Fruit fly (Drosophila melanogaster) Kc167 (cell line): Measurements from ENCODE around the gene Galphaf.

Experiments used
- Myc ChIP-seq: fragments of >200 bp; optimal IDR thresholded peaks from 2 replicates; lab custom pipeline; 2017; ENCODE audit warnings: missing external identifiers
- Sin3A ChIP-seq: fragments of >200 bp; optimal IDR thresholded peaks from 2 replicates; lab custom pipeline; 2018; ENCODE audit warnings: missing external identifiers
- h ChIP-seq: fragments of >200 bp; optimal IDR thresholded peaks from 3 replicates; lab custom pipeline; 2018; ENCODE audit warnings: missing external identifiers
- insv ChIP-seq: fragments of >200 bp; optimal IDR thresholded peaks from 3 replicates; lab custom pipeline; 2018; ENCODE audit warnings: missing external identifiers
- psq ChIP-seq: fragments of >200 bp; optimal IDR thresholded peaks from 2 replicates; lab custom pipeline; 2017; ENCODE audit warnings: missing external identifiers
- ttk ChIP-seq: sonication (Bioruptor generic); optimal IDR thresholded peaks from 2 replicates; lab custom pipeline; 2017; ENCODE audit warnings: missing external identifiers

Galphaf gene

DNA sequence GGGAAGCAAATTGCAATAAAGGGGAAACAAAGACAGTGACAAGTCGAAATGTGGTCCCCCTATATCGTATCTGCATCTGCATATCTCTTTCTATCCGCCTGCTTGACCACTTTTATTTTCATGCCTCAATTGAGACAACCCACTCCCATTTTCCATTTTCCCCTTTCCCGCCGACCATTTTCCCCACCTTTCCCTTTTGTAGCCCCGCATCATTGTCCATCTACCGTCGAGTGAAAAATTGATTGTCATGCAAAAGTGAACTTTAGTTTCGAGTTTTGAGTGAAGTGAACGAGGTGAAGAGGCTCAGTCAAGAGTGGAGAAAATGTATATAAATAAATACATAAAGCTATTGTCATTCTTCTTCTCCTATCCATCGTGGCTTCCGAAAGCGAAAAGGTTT is 36.5 kb upstream of the Galphaf start:
- TF ChIP-seq h (lab: Kevin White, UChicago) = no peak
- no peak for TF ChIP-seq insv
- TF ChIP-seq Sin3A = no peak
- no peak for TF ChIP-seq ttk (lab: Kevin White, UChicago)
- no peak for TF ChIP-seq Myc (lab: Kevin White, UChicago)
- TF ChIP-seq psq (lab: Kevin White, UChicago) = no peak

DNA sequence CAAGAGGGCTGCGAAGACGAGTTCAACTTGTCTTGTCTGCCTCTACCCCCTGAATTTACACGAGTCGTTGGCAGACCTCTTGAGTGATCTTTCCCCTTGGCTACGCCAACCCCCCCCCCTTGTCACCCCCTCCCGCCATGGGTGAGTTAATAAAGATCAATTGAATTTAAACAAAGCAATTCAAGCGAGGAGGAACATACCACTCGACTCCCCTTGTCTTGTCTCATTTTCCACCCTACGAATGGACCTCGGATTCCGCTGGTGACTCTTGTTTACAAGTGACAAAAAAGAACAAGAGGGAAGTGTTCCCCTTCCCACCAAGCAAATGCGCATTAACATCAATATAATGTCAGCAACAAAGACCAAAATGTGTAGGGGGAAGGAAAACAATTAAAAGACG is 35.1 kb upstream of the Galphaf start:
- no peak for TF ChIP-seq Sin3A
- no peak for TF ChIP-seq ttk (lab: Kevin White, UChicago)

DNA sequence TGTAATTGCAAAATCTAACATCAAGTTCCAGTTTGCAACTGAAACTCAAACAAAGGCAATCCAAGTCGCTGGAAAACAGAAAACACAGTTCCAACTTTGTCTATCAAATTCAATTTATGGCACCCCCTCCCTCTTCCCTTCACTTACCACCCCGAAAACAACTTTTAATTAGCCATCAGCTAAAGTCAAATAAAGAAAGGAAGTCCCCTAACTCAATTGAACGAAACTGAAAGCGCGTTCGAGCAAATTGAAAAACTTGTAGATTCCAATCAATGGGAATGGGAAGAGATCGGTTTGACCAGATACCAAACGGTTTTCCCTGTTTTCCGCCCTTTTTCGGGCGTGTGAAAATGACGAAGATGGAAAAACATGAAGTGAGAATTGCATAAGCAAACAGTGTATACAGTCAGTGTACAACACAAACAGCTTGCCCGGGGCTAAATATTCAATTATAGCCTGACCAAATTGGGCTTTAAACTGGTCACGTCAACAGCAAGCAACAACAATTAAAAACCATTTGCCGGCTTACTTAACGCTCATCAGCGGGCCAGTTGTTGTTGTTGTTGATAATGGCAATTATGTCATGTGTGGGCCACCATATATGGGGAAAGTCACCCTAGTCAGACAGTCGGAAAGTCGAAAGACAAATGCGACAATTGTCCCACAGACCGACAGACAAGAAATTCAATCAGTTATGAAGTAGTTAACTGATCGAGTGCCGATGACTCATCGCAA is 31.7 kb upstream of the Galphaf start:
- TF ChIP-seq Sin3A = no peak
- no peak for TF ChIP-seq psq (lab: Kevin White, UChicago)
- no peak for TF ChIP-seq insv
- no peak for TF ChIP-seq ttk (lab: Kevin White, UChicago)
- TF ChIP-seq Myc (lab: Kevin White, UChicago) = no peak
- TF ChIP-seq h (lab: Kevin White, UChicago) = no peak

DNA sequence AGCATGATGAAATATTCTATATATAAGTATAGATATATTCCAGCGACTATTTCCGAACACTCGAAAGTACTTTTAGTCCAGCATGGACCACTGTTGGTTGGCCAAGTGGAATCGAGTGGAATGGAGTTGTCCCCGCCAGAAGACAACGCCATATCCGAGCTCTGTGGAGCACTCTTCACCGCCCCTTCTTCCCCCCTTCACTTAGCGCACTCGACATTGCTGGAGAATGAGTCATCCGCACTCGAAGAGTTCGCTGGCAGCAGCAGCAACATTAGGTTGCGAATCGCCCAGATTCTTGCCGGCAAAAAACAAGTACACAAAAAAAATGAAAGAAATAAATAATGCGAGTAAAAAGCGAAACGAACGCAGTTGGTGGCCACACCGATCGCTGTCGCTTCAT is 30.4 kb upstream of the Galphaf start:
- TF ChIP-seq Myc (lab: Kevin White, UChicago) (no peak), h (lab: Kevin White, UChicago) (no peak), ttk (lab: Kevin White, UChicago) (no peak)

DNA sequence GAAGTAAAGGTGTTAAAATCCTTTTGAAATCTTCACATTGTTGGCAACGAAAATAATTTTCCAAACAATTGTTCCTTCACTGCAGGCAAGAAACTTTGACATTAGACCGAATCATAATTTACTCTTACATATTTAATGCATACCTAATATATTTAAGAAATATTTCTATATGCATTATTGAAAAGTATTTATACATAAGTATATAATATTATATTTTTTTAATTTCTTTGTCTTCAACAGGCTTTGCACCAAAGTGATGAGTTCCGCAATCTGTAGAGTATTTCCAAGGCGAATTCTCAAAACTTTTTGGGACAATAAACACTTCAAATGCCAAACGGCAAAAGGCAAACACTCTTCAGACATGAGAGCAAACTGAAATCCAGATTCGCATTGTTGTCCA is 29.3 kb upstream of the Galphaf start:
- TF ChIP-seq insv (no peak), ttk (lab: Kevin White, UChicago) (no peak), psq (lab: Kevin White, UChicago) (no peak), Sin3A (no peak), h (lab: Kevin White, UChicago) (no peak), Myc (lab: Kevin White, UChicago) (no peak)

DNA sequence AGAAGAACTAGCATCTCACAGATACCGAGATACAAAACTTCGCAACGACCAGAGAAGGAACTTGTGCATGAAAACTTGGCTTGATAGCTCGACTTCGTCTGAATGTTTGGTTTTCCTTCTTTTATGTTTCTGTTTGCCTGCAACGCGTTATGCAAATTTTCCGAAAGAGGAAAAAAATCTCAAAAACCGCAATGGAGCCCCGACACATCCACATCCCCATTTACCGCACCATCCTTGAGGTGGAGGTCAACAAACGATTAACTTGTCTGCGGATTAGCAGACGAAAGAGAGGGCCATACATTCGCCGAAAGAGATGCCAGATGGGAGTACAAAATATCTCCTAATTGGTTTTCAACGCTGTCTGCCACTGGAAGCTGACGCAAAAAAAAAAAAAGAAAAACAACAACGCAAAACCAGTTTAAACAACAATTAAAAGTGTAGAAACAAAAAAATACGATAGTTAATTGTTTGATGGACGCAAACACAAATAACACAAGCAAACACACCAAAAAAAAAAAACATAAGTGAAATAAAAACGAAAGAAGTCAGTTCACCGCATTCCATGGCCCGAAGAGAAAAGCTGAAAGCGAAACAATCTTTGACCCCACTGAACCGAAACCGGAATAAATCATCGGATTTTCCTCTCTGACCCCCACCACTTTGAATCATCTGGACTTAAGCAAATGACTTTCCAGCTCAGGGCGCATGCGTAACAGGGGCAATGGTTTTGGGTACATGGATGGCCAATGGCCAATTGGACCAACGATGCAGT is 27.5 kb upstream of the Galphaf start:
- TF ChIP-seq h (lab: Kevin White, UChicago) (no peak), ttk (lab: Kevin White, UChicago) (no peak), insv (no peak), psq (lab: Kevin White, UChicago) (no peak)

DNA sequence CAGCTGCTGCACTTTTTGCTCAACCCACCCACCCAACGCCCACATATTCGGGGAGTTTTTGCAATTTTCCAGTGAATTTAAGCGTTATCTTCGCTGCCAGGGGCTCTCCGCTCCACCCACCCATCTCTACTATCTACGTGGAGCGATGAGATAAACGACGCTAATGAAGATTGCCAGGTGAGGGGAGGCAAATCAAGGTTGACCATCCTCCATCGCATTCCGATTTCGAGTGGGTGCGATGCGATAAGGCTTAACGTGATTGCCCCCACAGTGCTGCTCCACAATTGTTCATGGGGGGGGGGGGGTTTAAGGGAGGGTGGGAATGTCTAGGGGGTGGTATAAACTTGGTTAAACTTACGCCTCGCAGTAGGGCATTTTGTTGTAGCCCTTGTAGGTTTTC is 26.1 kb upstream of the Galphaf start:
- TF ChIP-seq Sin3A (no peak), psq (lab: Kevin White, UChicago) (no peak), insv (no peak), ttk (lab: Kevin White, UChicago) (no peak), Myc (lab: Kevin White, UChicago) (no peak), h (lab: Kevin White, UChicago) (no peak)

DNA sequence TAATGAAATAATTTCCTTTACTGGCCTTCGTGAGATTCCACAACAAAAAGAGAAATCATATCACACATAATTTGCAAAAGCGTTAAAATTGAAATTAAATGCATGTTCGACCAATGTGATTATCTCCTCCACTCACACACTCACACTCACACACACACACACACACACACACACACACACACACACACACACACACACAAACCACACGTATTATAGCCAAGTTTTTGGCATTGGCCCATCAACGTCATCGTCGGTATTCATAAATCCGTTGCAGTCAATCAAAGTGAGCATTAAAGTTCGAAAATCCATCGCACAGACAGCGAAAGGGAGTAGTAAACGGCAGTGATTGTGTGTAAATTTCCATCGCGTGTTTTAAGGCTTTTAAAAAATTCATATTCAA is 22.3 kb upstream of the Galphaf start:
- TF ChIP-seq h (lab: Kevin White, UChicago) (no peak), Sin3A (no peak), psq (lab: Kevin White, UChicago) (no peak), ttk (lab: Kevin White, UChicago) (no peak), insv (no peak), Myc (lab: Kevin White, UChicago) (no peak)

DNA sequence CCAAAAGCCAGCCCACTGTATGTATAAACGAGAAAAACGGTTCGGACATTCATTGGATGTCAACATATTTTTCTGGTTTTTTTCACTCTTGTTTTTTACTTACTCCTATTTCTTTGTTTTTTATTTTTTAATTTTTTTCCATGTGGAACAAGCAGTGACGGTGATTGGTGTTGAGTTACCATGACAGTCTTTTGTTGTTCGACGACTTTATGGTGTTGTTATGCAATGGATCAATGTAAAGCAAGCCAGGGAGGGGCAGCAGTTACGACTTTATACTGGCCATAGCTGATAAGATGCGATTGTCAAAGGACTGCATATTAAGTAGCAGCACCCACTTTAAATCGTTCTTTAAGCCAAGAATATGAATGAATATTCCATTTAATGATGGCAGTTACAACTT is 21.8 kb upstream of the Galphaf start:
- TF ChIP-seq h (lab: Kevin White, UChicago) = no peak
- no peak for TF ChIP-seq Myc (lab: Kevin White, UChicago)
- TF ChIP-seq insv = no peak
- no peak for TF ChIP-seq ttk (lab: Kevin White, UChicago)

DNA sequence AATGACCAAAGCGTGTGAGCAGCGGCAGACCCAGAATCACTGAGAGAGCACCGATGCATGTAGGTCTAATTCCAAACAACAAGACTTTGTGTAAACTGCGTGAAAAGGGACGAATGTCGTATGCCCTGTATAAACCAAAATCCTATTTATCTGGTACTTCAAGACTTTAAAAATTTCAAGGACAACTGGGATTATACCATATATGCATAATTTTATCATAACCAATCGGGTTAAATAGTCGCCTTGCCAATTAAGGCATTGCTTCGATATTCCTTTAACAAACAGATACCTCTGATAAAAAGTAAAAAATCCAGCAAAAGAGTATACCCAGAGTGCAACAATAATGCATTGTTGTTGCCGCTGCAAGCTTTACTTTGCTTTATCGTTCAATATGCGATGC is 15.3 kb upstream of the Galphaf start:
- TF ChIP-seq insv (no peak), h (lab: Kevin White, UChicago) (no peak), psq (lab: Kevin White, UChicago) (no peak), ttk (lab: Kevin White, UChicago) (no peak), Myc (lab: Kevin White, UChicago) (no peak), Sin3A (no peak)

DNA sequence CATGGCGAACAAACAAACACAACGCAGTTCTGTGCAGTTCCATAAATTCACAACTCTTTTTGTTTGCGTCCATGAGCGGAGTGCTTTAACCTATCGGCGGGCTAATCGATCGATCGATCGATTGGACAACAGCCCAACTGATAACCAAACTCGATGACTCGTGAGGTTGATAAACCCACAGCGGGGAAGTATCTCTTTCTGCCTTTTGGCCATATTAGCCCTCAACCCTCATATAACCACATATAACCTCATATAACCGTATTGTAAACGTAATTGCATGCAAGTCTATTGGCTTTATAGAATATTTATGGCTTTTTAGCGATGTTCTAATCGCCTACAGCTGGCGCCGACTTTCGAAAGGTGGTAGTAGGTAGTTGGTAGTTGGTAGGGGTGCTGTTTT is 14.6 kb upstream of the Galphaf start:
- no peak for TF ChIP-seq Myc (lab: Kevin White, UChicago)
- no peak for TF ChIP-seq insv

DNA sequence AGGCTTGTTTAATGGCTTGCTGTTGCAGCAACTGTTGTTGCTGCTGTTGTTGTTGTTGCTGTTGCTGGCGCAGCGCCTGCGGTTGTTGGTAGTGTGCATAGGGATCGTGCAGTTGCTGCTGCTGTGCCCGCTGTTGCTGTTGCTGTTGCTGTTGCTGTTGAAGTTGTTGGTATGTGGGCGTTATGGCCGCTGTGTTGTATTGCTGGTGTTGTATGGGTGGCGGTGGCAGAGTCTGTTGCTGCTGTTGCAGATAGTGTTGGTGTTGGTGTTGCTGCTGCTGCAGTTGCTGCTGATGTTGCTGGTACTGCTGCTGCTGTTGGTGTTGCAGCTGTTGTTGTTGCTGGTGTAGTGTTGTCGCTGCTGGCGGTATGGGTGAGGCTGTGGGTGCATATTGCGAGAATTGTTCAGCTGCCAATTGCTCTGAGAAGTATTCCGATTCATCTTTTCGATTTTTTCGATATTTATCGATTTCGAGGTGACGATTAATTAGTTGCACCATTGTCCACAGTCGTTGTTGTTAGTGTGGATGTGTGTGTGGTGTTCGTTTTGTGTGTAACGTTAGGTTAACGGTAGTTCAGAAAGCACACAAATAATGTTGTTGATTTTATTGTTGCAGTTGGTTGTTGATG is 11.9 kb upstream of the Galphaf start:
- no peak for TF ChIP-seq insv
- no peak for TF ChIP-seq psq (lab: Kevin White, UChicago)
- no peak for TF ChIP-seq ttk (lab: Kevin White, UChicago)
- TF ChIP-seq h (lab: Kevin White, UChicago) = no peak
- no peak for TF ChIP-seq Sin3A
- no peak for TF ChIP-seq Myc (lab: Kevin White, UChicago)
